1 fruit fly cellular context compared by ENCODE assay signal in the genomic region with DNA sequence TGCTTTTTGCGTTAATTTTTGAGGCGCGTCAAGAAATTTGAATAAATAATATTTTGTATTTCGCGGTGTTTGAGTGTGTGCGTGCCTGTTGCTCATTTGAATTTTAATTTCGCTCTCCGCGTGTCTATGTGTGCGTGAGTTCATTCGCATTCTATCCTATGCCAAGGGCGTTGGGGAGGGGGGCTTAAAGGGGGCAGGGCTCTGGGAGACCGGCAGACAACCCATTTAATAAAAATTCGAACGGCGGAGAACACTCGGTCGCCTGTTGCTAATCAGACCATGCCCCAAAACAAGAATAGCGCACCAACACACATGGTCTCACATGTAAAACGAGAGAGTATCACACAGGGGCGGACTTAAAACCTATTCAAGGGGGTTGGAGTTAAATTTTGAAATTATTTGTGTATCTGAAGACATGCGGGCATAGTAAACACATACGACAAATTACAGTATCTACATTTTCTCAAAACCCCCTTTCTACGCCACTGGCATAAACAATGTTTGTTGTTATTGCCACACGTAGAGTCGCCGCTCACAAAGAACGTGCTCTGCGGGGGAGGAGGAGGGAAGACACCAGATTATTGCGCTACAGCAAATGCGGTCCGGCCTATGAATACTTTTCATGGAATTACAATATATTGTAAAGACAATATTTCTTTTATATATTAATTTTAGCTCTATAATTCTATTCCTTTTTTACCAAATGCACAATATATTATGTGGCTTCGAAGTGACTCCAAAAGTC.
A peak's percentile ranks its signal among the peaks of the same experiment; 100 is the strongest.
TF ChIP-seq lines count a peak whose summit lies in the region.

No protein-coding gene starts in this region.

TF ChIP-seq in whole organism, embryonic, 481 proteins besides CTCF, POLR2A, EP300 and RAD21 (continued from another document and continues in another):
- TF ChIP-seq CG11723 (GFP tag; optimal IDR thresholded peaks at IDR 0.05; lab: Kevin White, UChicago) = peak; percentile 100
- TF ChIP-seq pho (GFP tag; optimal IDR thresholded peaks at IDR 0.05; lab: Kevin White, UChicago) = peak; percentile 100
- peak; percentile 99 for TF ChIP-seq lbe (GFP tag; optimal IDR thresholded peaks at IDR 0.05; lab: Kevin White, UChicago)
- TF ChIP-seq CG11695 (GFP tag; IDR thresholded peaks at IDR 0.05; lab: Robert Waterston, UW) = peak; percentile 98
- peak; percentile 100 for TF ChIP-seq ci (GFP tag; IDR thresholded peaks at IDR 0.05; lab: Robert Waterston, UW)
- peak; percentile 58 for TF ChIP-seq Dref (GFP tag; IDR thresholded peaks at IDR 0.05; lab: Robert Waterston, UW)
- peak; percentile 100 for TF ChIP-seq HmgD (GFP tag; optimal IDR thresholded peaks at IDR 0.05; lab: Kevin White, UChicago)
- no peak for TF ChIP-seq Sin3A (optimal IDR thresholded peaks at IDR 0.05; lab: Kevin White, UChicago)
- peak; percentile 100 for TF ChIP-seq Chrac-16 (GFP tag; optimal IDR thresholded peaks at IDR 0.05; lab: Kevin White, UChicago)
- peak; percentile 90 for TF ChIP-seq CG7928 (GFP tag; optimal IDR thresholded peaks at IDR 0.05; lab: Kevin White, UChicago)
- peak; percentile 99 for TF ChIP-seq shn (GFP tag; optimal IDR thresholded peaks at IDR 0.05; lab: Kevin White, UChicago)
- TF ChIP-seq HmgZ (tag; optimal IDR thresholded peaks at IDR 0.05; lab: Kevin White, UChicago) = peak; percentile 100
- TF ChIP-seq CG18476 (GFP tag; optimal IDR thresholded peaks at IDR 0.05; lab: Kevin White, UChicago) = peak; percentile 99
- TF ChIP-seq CG12071 (GFP tag; optimal IDR thresholded peaks at IDR 0.05; lab: Kevin White, UChicago) = peak; percentile 100
- TF ChIP-seq nerfin-2 (GFP tag; IDR thresholded peaks at IDR 0.05; lab: Robert Waterston, UW; ENCODE audit: partially characterized antibody) = no peak
- TF ChIP-seq h (optimal IDR thresholded peaks at IDR 0.05; lab: Kevin White, UChicago) = no peak
- TF ChIP-seq CG4854 (GFP tag; optimal IDR thresholded peaks at IDR 0.05; lab: Kevin White, UChicago) = peak; percentile 99
- peak; percentile 100 for TF ChIP-seq gcm (GFP tag; optimal IDR thresholded peaks at IDR 0.05; lab: Kevin White, UChicago)
- TF ChIP-seq Xrp1 (GFP tag; IDR thresholded peaks at IDR 0.05; lab: Robert Waterston, UW) = peak; percentile 100
- peak; percentile 100 for TF ChIP-seq CG13624 (GFP tag; optimal IDR thresholded peaks at IDR 0.05; lab: Kevin White, UChicago)
- peak; percentile 99 for TF ChIP-seq CG17612 (GFP tag; IDR thresholded peaks at IDR 0.05; lab: Robert Waterston, UW)
- peak; percentile 36; the same call in 1 of the 2 replicates for TF ChIP-seq Scr (GFP tag; IDR thresholded peaks at IDR 0.05; lab: Robert Waterston, UW; ENCODE audit: partially characterized antibody)
- peak; percentile 99 for TF ChIP-seq Fer2 (tag; optimal IDR thresholded peaks at IDR 0.05; lab: Kevin White, UChicago)
- TF ChIP-seq Hr39 (optimal IDR thresholded peaks at IDR 0.05; lab: Kevin White, UChicago) = no peak
- TF ChIP-seq CG30403 (GFP tag; optimal IDR thresholded peaks at IDR 0.05; lab: Kevin White, UChicago) = peak; percentile 100
- peak; percentile 97 for TF ChIP-seq CG4707 (GFP tag; optimal IDR thresholded peaks at IDR 0.05; lab: Kevin White, UChicago)
- TF ChIP-seq mld (GFP tag; IDR thresholded peaks at IDR 0.05; lab: Robert Waterston, UW; ENCODE audit: partially characterized antibody) = no peak
- peak; percentile 100 for TF ChIP-seq CHES-1-like (GFP tag; optimal IDR thresholded peaks at IDR 0.05; lab: Kevin White, UChicago)
- peak; percentile 99 for TF ChIP-seq btn (GFP tag; optimal IDR thresholded peaks at IDR 0.05; lab: Kevin White, UChicago)
- TF ChIP-seq CG5180 (GFP tag; optimal IDR thresholded peaks at IDR 0.05; lab: Kevin White, UChicago) = peak; percentile 94
- TF ChIP-seq sug (tag; optimal IDR thresholded peaks at IDR 0.05; lab: Kevin White, UChicago) = peak; percentile 100
- peak; percentile 99 for TF ChIP-seq Blimp-1 (GFP tag; optimal IDR thresholded peaks at IDR 0.05; lab: Kevin White, UChicago)
- TF ChIP-seq Hand (GFP tag; optimal IDR thresholded peaks at IDR 0.05; lab: Kevin White, UChicago) = peak; percentile 100
- peak; percentile 99 for TF ChIP-seq Usf (GFP tag; optimal IDR thresholded peaks at IDR 0.05; lab: Kevin White, UChicago)
- peak; percentile 99 for TF ChIP-seq CG7987 (GFP tag; optimal IDR thresholded peaks at IDR 0.05; lab: Kevin White, UChicago)
- TF ChIP-seq CG2202 (tag; optimal IDR thresholded peaks at IDR 0.05; lab: Kevin White, UChicago) = peak; percentile 99
- peak; percentile 100 for TF ChIP-seq CG15269 (tag; optimal IDR thresholded peaks at IDR 0.05; lab: Kevin White, UChicago)
- peak; percentile 99 for TF ChIP-seq Awh (GFP tag; IDR thresholded peaks at IDR 0.05; lab: Robert Waterston, UW)
- TF ChIP-seq hb (GFP tag; IDR thresholded peaks at IDR 0.05; lab: Robert Waterston, UW; ENCODE audit: partially characterized antibody) = no peak
- peak; percentile 99 for TF ChIP-seq CG6689 (GFP tag; IDR thresholded peaks at IDR 0.05; lab: Robert Waterston, UW)
- peak; percentile 99 for TF ChIP-seq luna (GFP tag; optimal IDR thresholded peaks at IDR 0.05; lab: Kevin White, UChicago)
- TF ChIP-seq Kr (GFP tag; optimal IDR thresholded peaks at IDR 0.05; lab: Kevin White, UChicago) = peak; percentile 94
- peak; percentile 99 for TF ChIP-seq CG13123 (GFP tag; optimal IDR thresholded peaks at IDR 0.05; lab: Kevin White, UChicago)
- peak; percentile 100 for TF ChIP-seq CG8290 (GFP tag; optimal IDR thresholded peaks at IDR 0.05; lab: Kevin White, UChicago)
- peak; percentile 99 to 100 for TF ChIP-seq CG8290 (tag; optimal IDR thresholded peaks at IDR 0.05; lab: Kevin White, UChicago)
- TF ChIP-seq CG34376 (GFP tag; optimal IDR thresholded peaks at IDR 0.05; lab: Kevin White, UChicago) = peak; percentile 100
- peak; percentile 96 for TF ChIP-seq CG6654 (GFP tag; optimal IDR thresholded peaks at IDR 0.05; lab: Kevin White, UChicago)
- TF ChIP-seq CG7271 (tag; optimal IDR thresholded peaks at IDR 0.05; lab: Kevin White, UChicago) = peak; percentile 97
- TF ChIP-seq Mrtf (GFP tag; IDR thresholded peaks at IDR 0.05; lab: Robert Waterston, UW) = peak; percentile 99
- TF ChIP-seq gsb-n (tag; optimal IDR thresholded peaks at IDR 0.05; lab: Kevin White, UChicago) = peak; percentile 99
- peak; percentile 100 for TF ChIP-seq maf-S (GFP tag; optimal IDR thresholded peaks at IDR 0.05; lab: Kevin White, UChicago)
- TF ChIP-seq Ada2b (GFP tag; IDR thresholded peaks at IDR 0.05; lab: Robert Waterston, UW) = peak; percentile 99
- peak; percentile 100 for TF ChIP-seq odd (GFP tag; optimal IDR thresholded peaks at IDR 0.05; lab: Kevin White, UChicago)
- TF ChIP-seq tgo (GFP tag; IDR thresholded peaks at IDR 0.05; lab: Robert Waterston, UW) = peak; percentile 99
- TF ChIP-seq fd102C (GFP tag; optimal IDR thresholded peaks at IDR 0.05; lab: Kevin White, UChicago) = peak; percentile 98
- TF ChIP-seq otp (GFP tag; IDR thresholded peaks at IDR 0.05; lab: Robert Waterston, UW) = peak; percentile 99
- peak; percentile 99 for TF ChIP-seq sqz (GFP tag; optimal IDR thresholded peaks at IDR 0.05; lab: Kevin White, UChicago)
- TF ChIP-seq Adf1 (GFP tag; IDR thresholded peaks at IDR 0.05; lab: Robert Waterston, UW) = peak; percentile 94
- peak; percentile 99 for TF ChIP-seq vfl (GFP tag; optimal IDR thresholded peaks at IDR 0.05; lab: Kevin White, UChicago)
- TF ChIP-seq CG17359 (tag; optimal IDR thresholded peaks at IDR 0.05; lab: Kevin White, UChicago) = peak; percentile 100
- TF ChIP-seq ken (GFP tag; IDR thresholded peaks at IDR 0.05; lab: Robert Waterston, UW) = peak; percentile 99
- peak; percentile 100 for TF ChIP-seq slbo (GFP tag; IDR thresholded peaks at IDR 0.05; lab: Robert Waterston, UW)
- TF ChIP-seq kni (GFP tag; optimal IDR thresholded peaks at IDR 0.05; lab: Kevin White, UChicago) = peak; percentile 99
- peak; percentile 90 for TF ChIP-seq CG2116 (GFP tag; optimal IDR thresholded peaks at IDR 0.05; lab: Kevin White, UChicago)
- peak; percentile 99 for TF ChIP-seq CG6854 (GFP tag; optimal IDR thresholded peaks at IDR 0.05; lab: Kevin White, UChicago)
- TF ChIP-seq CG7745 (tag; optimal IDR thresholded peaks at IDR 0.05; lab: Kevin White, UChicago) = peak; percentile 95
- peak; percentile 99 for TF ChIP-seq Ssrp (tag; optimal IDR thresholded peaks at IDR 0.05; lab: Kevin White, UChicago)
- peak; percentile 99 for TF ChIP-seq emc (GFP tag; optimal IDR thresholded peaks at IDR 0.05; lab: Kevin White, UChicago)
- TF ChIP-seq Dip3 (GFP tag; optimal IDR thresholded peaks at IDR 0.05; lab: Kevin White, UChicago) = peak; percentile 100
- peak; percentile 98 for TF ChIP-seq CG6254 (GFP tag; optimal IDR thresholded peaks at IDR 0.05; lab: Kevin White, UChicago)
- peak; percentile 99 for TF ChIP-seq CG16779 (GFP tag; IDR thresholded peaks at IDR 0.05; lab: Robert Waterston, UW)
- TF ChIP-seq pzg (GFP tag; optimal IDR thresholded peaks at IDR 0.05; lab: Kevin White, UChicago) = peak; percentile 64
- 0 out of 3 replicates have a peak, but pooled peaks have one; percentile 22 for TF ChIP-seq CG6791 (GFP tag; IDR thresholded peaks at IDR 0.05; lab: Robert Waterston, UW; ENCODE audit: partially characterized antibody)
- peak; percentile 99 for TF ChIP-seq CG17385 (GFP tag; optimal IDR thresholded peaks at IDR 0.05; lab: Kevin White, UChicago)
- peak; percentile 99 for TF ChIP-seq ac (GFP tag; optimal IDR thresholded peaks at IDR 0.05; lab: Kevin White, UChicago)
- TF ChIP-seq bowl (GFP tag; IDR thresholded peaks at IDR 0.05; lab: Robert Waterston, UW) = peak; percentile 97
- TF ChIP-seq Eip74EF (GFP tag; optimal IDR thresholded peaks at IDR 0.05; lab: Kevin White, UChicago) = peak in 1 of 2 experiments; percentile 98
- TF ChIP-seq CG4328 (GFP tag; optimal IDR thresholded peaks at IDR 0.05; lab: Kevin White, UChicago) = peak; percentile 100
- peak; percentile 98 for TF ChIP-seq trh (GFP tag; optimal IDR thresholded peaks at IDR 0.05; lab: Kevin White, UChicago)
- TF ChIP-seq Stat92E (GFP tag; optimal IDR thresholded peaks at IDR 0.05; lab: Kevin White, UChicago) = peak in 1 of 3 experiments; percentile 99
- peak; percentile 96 for TF ChIP-seq psq (GFP tag; optimal IDR thresholded peaks at IDR 0.05; lab: Kevin White, UChicago)
- TF ChIP-seq tx (GFP tag; optimal IDR thresholded peaks at IDR 0.05; lab: Kevin White, UChicago) = peak; percentile 99
- peak; percentile 99 for TF ChIP-seq kay (GFP tag; optimal IDR thresholded peaks at IDR 0.05; lab: Kevin White, UChicago)
- TF ChIP-seq CG1792 (GFP tag; optimal IDR thresholded peaks at IDR 0.05; lab: Kevin White, UChicago) = peak; percentile 99
- TF ChIP-seq jing (GFP tag; optimal IDR thresholded peaks at IDR 0.05; lab: Kevin White, UChicago) = peak; percentile 99
- TF ChIP-seq CG6175 (GFP tag; IDR thresholded peaks at IDR 0.05; lab: Robert Waterston, UW) = peak; percentile 99
- TF ChIP-seq CG12219 (GFP tag; optimal IDR thresholded peaks at IDR 0.05; lab: Kevin White, UChicago) = peak; percentile 100
- TF ChIP-seq HLH54F (GFP tag; optimal IDR thresholded peaks at IDR 0.05; lab: Kevin White, UChicago) = peak; percentile 100
- TF ChIP-seq sima (GFP tag; optimal IDR thresholded peaks at IDR 0.05; lab: Kevin White, UChicago) = peak; percentile 99
- TF ChIP-seq fru (optimal IDR thresholded peaks at IDR 0.05; lab: Kevin White, UChicago) = no peak
- TF ChIP-seq CG10267 (tag; optimal IDR thresholded peaks at IDR 0.05; lab: Kevin White, UChicago) = peak; percentile 97
- TF ChIP-seq CG3163 (GFP tag; optimal IDR thresholded peaks at IDR 0.05; lab: Kevin White, UChicago) = peak; percentile 96
- TF ChIP-seq YL-1 (GFP tag; optimal IDR thresholded peaks at IDR 0.05; lab: Kevin White, UChicago) = peak; percentile 99
- peak; percentile 100 for TF ChIP-seq twi (tag; optimal IDR thresholded peaks at IDR 0.05; lab: Kevin White, UChicago)
- peak; percentile 94 for TF ChIP-seq Nf-YC (tag; optimal IDR thresholded peaks at IDR 0.05; lab: Kevin White, UChicago)
- peak; percentile 98 for TF ChIP-seq CG31224 (GFP tag; IDR thresholded peaks at IDR 0.05; lab: Robert Waterston, UW)
- no peak for TF ChIP-seq Tbp (GFP tag; optimal IDR thresholded peaks at IDR 0.05; lab: Kevin White, UChicago)
- TF ChIP-seq tin (GFP tag; optimal IDR thresholded peaks at IDR 0.05; lab: Kevin White, UChicago) = peak; percentile 100
- TF ChIP-seq BtbVII (GFP tag; optimal IDR thresholded peaks at IDR 0.05; lab: Kevin White, UChicago) = peak; percentile 100
- TF ChIP-seq nom (GFP tag; optimal IDR thresholded peaks at IDR 0.05; lab: Kevin White, UChicago) = peak; percentile 99
- peak; percentile 99 for TF ChIP-seq Vsx1 (GFP tag; optimal IDR thresholded peaks at IDR 0.05; lab: Kevin White, UChicago)
- peak; percentile 97 for TF ChIP-seq Ravus (GFP tag; IDR thresholded peaks at IDR 0.05; lab: Robert Waterston, UW)
- TF ChIP-seq Dp (GFP tag; optimal IDR thresholded peaks at IDR 0.05; lab: Kevin White, UChicago) = peak; percentile 60
- peak; percentile 76 for TF ChIP-seq CG9797 (GFP tag; optimal IDR thresholded peaks at IDR 0.05; lab: Kevin White, UChicago)
- peak; percentile 99 for TF ChIP-seq croc (GFP tag; conservative IDR thresholded peaks at IDR 0.05; lab: Robert Waterston, UW)
- TF ChIP-seq onecut (GFP tag; IDR thresholded peaks at IDR 0.05; lab: Robert Waterston, UW) = peak; percentile 99
- peak; percentile 94 for TF ChIP-seq Nf-YA (GFP tag; IDR thresholded peaks at IDR 0.05; lab: Robert Waterston, UW)
- TF ChIP-seq H15 (GFP tag; IDR thresholded peaks at IDR 0.05; lab: Robert Waterston, UW) = peak; percentile 99
- peak; percentile 99 for TF ChIP-seq phol (tag; optimal IDR thresholded peaks at IDR 0.05; lab: Kevin White, UChicago)
- TF ChIP-seq pb (GFP tag; optimal IDR thresholded peaks at IDR 0.05; lab: Kevin White, UChicago) = peak; percentile 100
- peak; percentile 99 for TF ChIP-seq CG13775 (GFP tag; optimal IDR thresholded peaks at IDR 0.05; lab: Kevin White, UChicago)
- no peak for TF ChIP-seq vnd (GFP tag; IDR thresholded peaks at IDR 0.05; lab: Robert Waterston, UW; ENCODE audit: partially characterized antibody)
- TF ChIP-seq CG10462 (GFP tag; optimal IDR thresholded peaks at IDR 0.05; lab: Kevin White, UChicago) = peak; percentile 99
- TF ChIP-seq Gug (GFP tag; IDR thresholded peaks at IDR 0.05; lab: Robert Waterston, UW) = peak; percentile 99
- TF ChIP-seq pan (optimal IDR thresholded peaks at IDR 0.05; lab: Kevin White, UChicago) = no peak
- TF ChIP-seq pan (GFP tag; optimal IDR thresholded peaks at IDR 0.05 in 1 of 2, IDR thresholded peaks at IDR 0.05 in 1 of 2) = peak in 1 of 2 experiments; percentile 99
- TF ChIP-seq CG13424 (tag; optimal IDR thresholded peaks at IDR 0.05; lab: Kevin White, UChicago) = peak; percentile 100
- TF ChIP-seq Ets65A (GFP tag; lab: Kevin White, UChicago) = peak; percentile 100
- peak; percentile 100 for TF ChIP-seq CG2678 (tag; optimal IDR thresholded peaks at IDR 0.05; lab: Kevin White, UChicago)
- peak; percentile 99 for TF ChIP-seq aop (GFP tag; IDR thresholded peaks at IDR 0.05; lab: Robert Waterston, UW)
- peak; percentile 99 for TF ChIP-seq CG12155 (GFP tag; optimal IDR thresholded peaks at IDR 0.05; lab: Kevin White, UChicago)
